Fruit fly (Drosophila melanogaster) whole organism, adult: ENCODE data around the gene CG31465.

Experiments used
- CG11617 ChIP-seq: fragments of 200-800 bp; sonication (Bioruptor generic); optimal IDR thresholded peaks from 2 replicates; lab custom pipeline; 2017; ENCODE audit warnings: mild to moderate bottlenecking, missing biosample characterization, missing genetic modification reagents, missing genetic modification characterization
- CG5204 ChIP-seq: fragments of 200-800 bp; sonication (Bioruptor generic); optimal IDR thresholded peaks from 2 replicates; lab custom pipeline; 2016; ENCODE audit warnings: missing biosample characterization, missing genetic modification characterization
- Crg-1 ChIP-seq: fragments of 200-800 bp; sonication (Bioruptor generic); optimal IDR thresholded peaks from 2 replicates; lab custom pipeline; 2016; ENCODE audit warnings: missing biosample characterization, missing genetic modification characterization
- Mnt ChIP-seq: fragments of 200-800 bp; sonication (Bioruptor generic); optimal IDR thresholded peaks from 2 replicates; lab custom pipeline; 2016; ENCODE audit warnings: missing biosample characterization, mild to moderate bottlenecking, missing genetic modification characterization
- cic ChIP-seq: fragments of 200-800 bp; sonication (Bioruptor generic); optimal IDR thresholded peaks from 2 replicates; lab custom pipeline; 2017; ENCODE audit warnings: missing biosample characterization, mild to moderate bottlenecking, missing genetic modification characterization, moderate library complexity
- pad ChIP-seq: fragments of 200-800 bp; sonication (Bioruptor generic); optimal IDR thresholded peaks from 3 replicates; lab custom pipeline; 2017; ENCODE audit warnings: missing biosample characterization, missing genetic modification characterization, mild to moderate bottlenecking, moderate library complexity, missing genetic modification reagents
- tj ChIP-seq: fragments of 200-800 bp; sonication (Bioruptor generic); optimal IDR thresholded peaks from 3 replicates; lab custom pipeline; 2017; ENCODE audit warnings: missing biosample characterization, mild to moderate bottlenecking, missing genetic modification characterization, moderate library complexity

dm6 chr3R:21916987-21917386 lies 36.4 kb downstream of the CG31465 start:
- TF ChIP-seq CG5204 (GFP tag; lab: Kevin White, UChicago) (no peak), pad (no peak), tj (no peak), cic (no peak), Mnt (GFP tag; lab: Kevin White, UChicago) (no peak), CG11617 (no peak), Crg-1 (no peak)
